Worm (Caenorhabditis elegans): ENCODE measurements around the gene ttr-53.

DNA sequence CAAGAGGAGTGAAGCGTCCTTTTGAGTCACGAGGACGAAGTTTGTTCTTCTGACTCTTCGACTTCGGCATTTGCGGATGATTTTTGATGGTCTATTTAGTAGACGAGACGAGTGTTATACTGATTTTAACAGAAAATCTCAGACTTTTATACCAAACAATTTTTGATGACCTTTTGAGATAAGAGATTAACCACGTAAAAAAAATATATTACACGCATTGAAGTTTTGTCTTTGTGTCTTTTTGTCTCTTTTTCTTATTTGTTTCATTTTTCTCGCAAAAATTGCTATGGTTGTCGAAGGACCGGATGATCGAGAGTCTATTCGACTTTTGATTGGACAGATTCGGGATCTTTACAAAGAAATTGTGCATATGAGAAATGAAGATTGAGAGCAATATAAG lies 46.4 kb upstream of the ttr-53 start, which contains the start of gene spch-1:
- TF ChIP-seq ets-7 (tag; optimal IDR thresholded peaks at IDR 0.05) (no peak), ceh-13 (GFP tag; optimal IDR thresholded peaks at IDR 0.05) (no peak), ama-1 (optimal IDR thresholded peaks at IDR 0.05) (no peak), hnd-1 (tag; optimal IDR thresholded peaks at IDR 0.05) (no peak), tbx-11 (GFP tag; IDR thresholded peaks at IDR 0.05) (no peak), aly-1 (tag; optimal IDR thresholded peaks at IDR 0.05) (no peak), tra-4 (tag; optimal IDR thresholded peaks at IDR 0.05) (no peak), scrt-1 (GFP tag; IDR thresholded peaks at IDR 0.05) (no peak), flt-1 (GFP tag; IDR thresholded peaks at IDR 0.05) (no peak), sea-1 (GFP tag; conservative IDR thresholded peaks at IDR 0.05) (no peak), tbx-37 (GFP tag; conservative IDR thresholded peaks at IDR 0.05) (no peak), ceh-36 (tag; optimal IDR thresholded peaks at IDR 0.05) (no peak), F13C5.2 (tag; optimal IDR thresholded peaks at IDR 0.05) (no peak), hmg-4 (GFP tag; optimal IDR thresholded peaks at IDR 0.05) (no peak)
